Fruit fly (Drosophila melanogaster) whole organism, embryonic: ENCODE data around the gene SrpRalpha.

Source experiments
- Abd-B ChIP-seq: fragments of 200-800 bp; sonication (Bioruptor generic); optimal IDR thresholded peaks from 2 replicates; lab custom pipeline; 2018; ENCODE audit warnings: missing biosample characterization, mild to moderate bottlenecking, missing genetic modification characterization, moderate library complexity
- Atf3 ChIP-seq: fragments of 200-800 bp; sonication (Bioruptor generic); optimal IDR thresholded peaks from 3 replicates; lab custom pipeline; 2016; ENCODE audit warnings: missing biosample characterization, missing genetic modification characterization
- B-H2 ChIP-seq: fragments of 200-800 bp; sonication (Bioruptor generic); optimal IDR thresholded peaks from 2 replicates; lab custom pipeline; 2018; ENCODE audit warnings: missing biosample characterization, mild to moderate bottlenecking, missing genetic modification characterization
- Blimp-1 ChIP-seq: fragments of 200-800 bp; sonication (Bioruptor generic); optimal IDR thresholded peaks from 3 replicates; lab custom pipeline; 2018; ENCODE audit warnings: missing biosample characterization, missing genetic modification characterization, mild to moderate bottlenecking, moderate library complexity, missing genetic modification reagents
- BtbVII ChIP-seq: fragments of 200-800 bp; sonication (Bioruptor generic); optimal IDR thresholded peaks from 3 replicates; lab custom pipeline; 2017; ENCODE audit warnings: missing biosample characterization, mild to moderate bottlenecking, missing genetic modification characterization
- CG10267 ChIP-seq: fragments of 200-800 bp; sonication (Bioruptor generic); optimal IDR thresholded peaks from 2 replicates; lab custom pipeline; 2018; ENCODE audit warnings: missing biosample characterization, mild to moderate bottlenecking, missing genetic modification characterization, moderate library complexity
- CG10366 ChIP-seq: fragments of 200-800 bp; sonication (Bioruptor generic); IDR thresholded peaks from 2 replicates; pipeline ENCODE4 v1.3.6; 2022; ENCODE audit warnings: missing biosample characterization, missing genetic modification characterization
- CG12236 ChIP-seq: fragments of 200-800 bp; sonication (Bioruptor generic); optimal IDR thresholded peaks from 2 replicates; lab custom pipeline; 2016; ENCODE audit warnings: missing biosample characterization, missing genetic modification characterization
- CG14014 ChIP-seq: fragments of 200-800 bp; sonication (Bioruptor generic); IDR thresholded peaks from 2 replicates; pipeline ENCODE4 v1.3.6; 2022; ENCODE audit warnings: missing biosample characterization, missing genetic modification characterization
- CG14710 ChIP-seq: fragments of 200-800 bp; sonication (Bioruptor generic); optimal IDR thresholded peaks from 3 replicates; lab custom pipeline; 2019; ENCODE audit warnings: missing biosample characterization, mild to moderate bottlenecking, missing genetic modification characterization, moderate library complexity
- CG15269 ChIP-seq: fragments of 200-800 bp; sonication (Bioruptor generic); optimal IDR thresholded peaks from 2 replicates; lab custom pipeline; 2018; ENCODE audit warnings: missing biosample characterization, mild to moderate bottlenecking, missing genetic modification characterization, moderate library complexity
- CG15479 ChIP-seq: fragments of 200-800 bp; sonication (Bioruptor generic); optimal IDR thresholded peaks from 3 replicates; lab custom pipeline; 2019; ENCODE audit warnings: missing biosample characterization, mild to moderate bottlenecking, missing genetic modification characterization, moderate library complexity
- CG15514 ChIP-seq: fragments of 200-800 bp; sonication (Bioruptor generic); optimal IDR thresholded peaks from 3 replicates; lab custom pipeline; 2017; ENCODE audit warnings: missing biosample characterization, missing genetic modification characterization, mild to moderate bottlenecking, moderate library complexity, missing genetic modification reagents
- CG2202 ChIP-seq: fragments of 200-800 bp; sonication (Bioruptor generic); optimal IDR thresholded peaks from 2 replicates; lab custom pipeline; 2018; ENCODE audit warnings: missing biosample characterization, mild to moderate bottlenecking, missing genetic modification characterization
- CG30431 ChIP-seq: fragments of 200-800 bp; sonication (Bioruptor generic); optimal IDR thresholded peaks from 2 replicates; lab custom pipeline; 2017; ENCODE audit warnings: missing biosample characterization, missing genetic modification characterization
- CG31365 ChIP-seq: fragments of 200-800 bp; sonication (Bioruptor generic); optimal IDR thresholded peaks from 2 replicates; lab custom pipeline; 2018; ENCODE audit warnings: missing biosample characterization, mild to moderate bottlenecking, missing genetic modification characterization
- CG6254 ChIP-seq: fragments of 200-800 bp; sonication (Bioruptor generic); optimal IDR thresholded peaks from 3 replicates; lab custom pipeline; 2017; ENCODE audit warnings: mild to moderate bottlenecking, missing biosample characterization, missing genetic modification reagents, missing genetic modification characterization
- CG6813 ChIP-seq: fragments of 200-800 bp; sonication (Bioruptor generic); optimal IDR thresholded peaks from 2 replicates; lab custom pipeline; 2017; ENCODE audit warnings: missing biosample characterization, missing genetic modification characterization, mild to moderate bottlenecking, moderate library complexity, missing genetic modification reagents
- CG8924 ChIP-seq: fragments of 200-800 bp; optimal IDR thresholded peaks from 3 replicates; lab custom pipeline; 2019; ENCODE audit warnings: missing biosample characterization, mild to moderate bottlenecking, missing genetic modification characterization, moderate library complexity
- Chrac-16 ChIP-seq: fragments of 200-800 bp; sonication (Bioruptor generic); optimal IDR thresholded peaks from 3 replicates; lab custom pipeline; 2016; ENCODE audit warnings: missing biosample characterization, missing genetic modification characterization
- D19B ChIP-seq: fragments of 200-800 bp; sonication (Bioruptor generic); optimal IDR thresholded peaks from 2 replicates; lab custom pipeline; 2017; ENCODE audit warnings: missing biosample characterization, mild to moderate bottlenecking, missing genetic modification characterization
- Dad ChIP-seq: fragments of 200-800 bp; sonication (Bioruptor generic); optimal IDR thresholded peaks from 3 replicates; lab custom pipeline; 2016; ENCODE audit warnings: missing biosample characterization, missing genetic modification characterization
- E2f1 ChIP-seq: fragments of 200-800 bp; sonication (Bioruptor generic); IDR thresholded peaks from 2 replicates; pipeline ENCODE4 v1.3.6; 2022; ENCODE audit warnings: missing biosample characterization, missing genetic modification characterization
- HLH3B ChIP-seq: fragments of 200-800 bp; sonication (Bioruptor generic); IDR thresholded peaks from 2 replicates; pipeline ENCODE4 v1.3.6; 2022; ENCODE audit warnings: missing biosample characterization, missing genetic modification characterization
- Hmx ChIP-seq: fragments of 200-800 bp; sonication (Bioruptor generic); optimal IDR thresholded peaks from 2 replicates; lab custom pipeline; 2016; ENCODE audit warnings: missing biosample characterization, missing genetic modification characterization
- Hr3 ChIP-seq: fragments of 200-800 bp; sonication (Bioruptor generic); optimal IDR thresholded peaks from 3 replicates; lab custom pipeline; 2016; ENCODE audit warnings: missing biosample characterization, missing genetic modification characterization
- Jarid2 ChIP-seq: fragments of 200-800 bp; sonication (Bioruptor generic); optimal IDR thresholded peaks from 3 replicates; lab custom pipeline; 2017; ENCODE audit warnings: mild to moderate bottlenecking, missing biosample characterization, missing genetic modification reagents, missing genetic modification characterization
- Mad ChIP-seq: fragments of 200-800 bp; sonication (Bioruptor generic); optimal IDR thresholded peaks from 2 replicates; lab custom pipeline; 2016; ENCODE audit warnings: missing biosample characterization, missing genetic modification characterization
- Myb ChIP-seq: fragments of 200-800 bp; sonication (Bioruptor generic); optimal IDR thresholded peaks from 2 replicates; lab custom pipeline; 2016; ENCODE audit warnings: missing biosample characterization, missing genetic modification characterization
- NK7.1 ChIP-seq: fragments of 200-800 bp; sonication (Bioruptor generic); optimal IDR thresholded peaks from 3 replicates; lab custom pipeline; 2016; ENCODE audit warnings: missing biosample characterization, missing genetic modification characterization
- Sox100B ChIP-seq: fragments of 200-800 bp; sonication (Bioruptor generic); optimal IDR thresholded peaks from 3 replicates; lab custom pipeline; 2018; ENCODE audit warnings: missing biosample characterization, mild to moderate bottlenecking, missing genetic modification characterization
- Spps ChIP-seq: fragments of 200-800 bp; sonication (Bioruptor generic); optimal IDR thresholded peaks from 2 replicates; lab custom pipeline; 2018; ENCODE audit warnings: missing biosample characterization, mild to moderate bottlenecking, missing genetic modification characterization
- Sry-β ChIP-seq: fragments of 200-800 bp; sonication (Bioruptor generic); optimal IDR thresholded peaks from 2 replicates; lab custom pipeline; 2018; ENCODE audit warnings: missing biosample characterization, mild to moderate bottlenecking, missing genetic modification characterization, moderate library complexity
- Sry-δ ChIP-seq: fragments of 200-800 bp; sonication (Bioruptor generic); optimal IDR thresholded peaks from 2 replicates; lab custom pipeline; 2016; ENCODE audit warnings: missing biosample characterization, missing genetic modification characterization
- Trl ChIP-seq, 3 experiments: fragments of >200 bp in 2 of 3; fragments of 200-800 bp in 1 of 3; sonication (Bioruptor generic) in 1 of 3; optimal IDR thresholded peaks; 2 replicates in 1 of 3; 3 replicates in 2 of 3; lab custom pipeline; 2016 to 2017; ENCODE audit warnings: missing biosample characterization in 1 of 3, missing genetic modification characterization in 1 of 3
- bowl ChIP-seq: fragments of 200-800 bp; sonication (Bioruptor generic); IDR thresholded peaks from 2 replicates; pipeline ENCODE4 v1.3.6; 2022; ENCODE audit warnings: missing biosample characterization, missing genetic modification characterization
- corto ChIP-seq: fragments of 200-800 bp; sonication (Bioruptor generic); optimal IDR thresholded peaks from 2 replicates; lab custom pipeline; 2016; ENCODE audit warnings: missing biosample characterization, mild to moderate bottlenecking, missing genetic modification characterization, moderate library complexity
- dm ChIP-seq: fragments of 200-800 bp; sonication (Bioruptor generic); optimal IDR thresholded peaks from 3 replicates; lab custom pipeline; 2016; ENCODE audit warnings: missing biosample characterization, missing genetic modification characterization
- dmrt99B ChIP-seq: fragments of 200-800 bp; sonication (Bioruptor generic); optimal IDR thresholded peaks from 2 replicates; lab custom pipeline; 2018; ENCODE audit warnings: missing biosample characterization, mild to moderate bottlenecking, missing genetic modification characterization, moderate library complexity
- esg ChIP-seq: fragments of 200-800 bp; sonication (Bioruptor generic); conservative IDR thresholded peaks from 2 replicates; pipeline ENCODE4 v1.3.6; 2022; ENCODE audit warnings: missing biosample characterization, missing genetic modification characterization
- fd102C ChIP-seq: fragments of 200-800 bp; sonication (Bioruptor generic); optimal IDR thresholded peaks from 2 replicates; lab custom pipeline; 2018; ENCODE audit warnings: missing biosample characterization, mild to moderate bottlenecking, missing genetic modification characterization, moderate library complexity
- gce ChIP-seq: fragments of 200-800 bp; sonication (Bioruptor generic); IDR thresholded peaks from 3 replicates; pipeline ENCODE4 v1.3.6; 2022; ENCODE audit warnings: missing biosample characterization, missing genetic modification characterization
- ham ChIP-seq: fragments of 200-800 bp; sonication (Bioruptor generic); IDR thresholded peaks from 2 replicates; pipeline ENCODE4 v1.3.6; 2022; ENCODE audit warnings: missing biosample characterization, missing genetic modification characterization
- inv ChIP-seq: fragments of 200-800 bp; sonication (Bioruptor generic); IDR thresholded peaks from 2 replicates; pipeline ENCODE4 v1.3.6; 2022; ENCODE audit warnings: missing biosample characterization, missing genetic modification characterization; ENCODE audit not compliant: partially characterized antibody
- kah ChIP-seq: fragments of 200-800 bp; sonication (Bioruptor generic); optimal IDR thresholded peaks from 2 replicates; lab custom pipeline; 2018; ENCODE audit warnings: missing biosample characterization, mild to moderate bottlenecking, missing genetic modification characterization
- ken ChIP-seq: fragments of 200-800 bp; sonication (Bioruptor generic); IDR thresholded peaks from 3 replicates; pipeline ENCODE4 v1.3.6; 2022; ENCODE audit warnings: missing biosample characterization, missing genetic modification characterization
- maf-S ChIP-seq: fragments of 200-800 bp; sonication (Bioruptor generic); optimal IDR thresholded peaks from 2 replicates; lab custom pipeline; 2016; ENCODE audit warnings: missing biosample characterization, missing genetic modification characterization
- mld ChIP-seq: fragments of 200-800 bp; sonication (Bioruptor generic); IDR thresholded peaks from 3 replicates; pipeline ENCODE4 v1.3.6; 2022; ENCODE audit warnings: missing biosample characterization, missing genetic modification characterization; ENCODE audit not compliant: partially characterized antibody
- otp ChIP-seq: fragments of 200-800 bp; sonication (Bioruptor generic); IDR thresholded peaks from 3 replicates; pipeline ENCODE4, ENCODE4 v1.3.6; 2022; ENCODE audit warnings: missing biosample characterization, missing genetic modification characterization
- sens-2 ChIP-seq: fragments of 200-800 bp; sonication (Bioruptor generic); IDR thresholded peaks from 2 replicates; pipeline ENCODE4 v1.3.6; 2022; ENCODE audit warnings: missing biosample characterization, missing genetic modification characterization
- twi ChIP-seq: fragments of 200-800 bp; optimal IDR thresholded peaks from 2 replicates; lab custom pipeline; 2019; ENCODE audit warnings: missing biosample characterization, mild to moderate bottlenecking, missing genetic modification characterization, moderate library complexity

SrpRalpha gene

DNA sequence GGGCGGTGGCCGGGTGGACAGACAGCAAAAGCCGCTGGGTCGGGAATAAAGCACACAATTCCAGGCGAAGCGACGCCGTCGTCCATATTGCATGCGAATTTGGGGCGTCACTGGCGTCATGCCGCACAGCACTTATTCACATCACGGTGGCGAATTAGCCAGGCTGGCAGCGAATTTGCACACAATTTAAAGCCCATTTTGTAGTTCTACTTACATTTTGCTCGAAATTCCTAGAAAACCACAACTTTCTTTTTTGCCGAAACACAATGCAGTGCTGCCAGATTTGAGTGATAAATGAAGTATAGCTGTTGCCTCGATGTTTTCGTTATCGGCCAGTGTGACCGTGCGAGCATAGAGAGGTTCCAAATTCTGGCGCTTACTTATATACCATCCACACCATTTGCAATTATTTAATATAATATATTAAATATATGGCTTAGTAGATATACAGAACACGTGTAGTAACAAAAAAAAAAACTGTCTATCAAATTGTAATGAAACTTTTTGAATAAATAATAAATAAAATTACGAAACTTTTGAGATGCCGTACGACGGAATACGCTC is 19.5 kb upstream of the SrpRalpha start, which contains the start of gene Ran (continued):
- TF ChIP-seq dmrt99B (no peak), Chrac-16 (GFP tag; lab: Kevin White, UChicago) (no peak), CG30431 (GFP tag; lab: Kevin White, UChicago) (no peak), corto (GFP tag; lab: Kevin White, UChicago) (no peak), B-H2 (GFP tag; lab: Kevin White, UChicago) (no peak), Hr3 (GFP tag; lab: Kevin White, UChicago) (no peak), Hmx (GFP tag; lab: Kevin White, UChicago) (no peak), Sry-δ (GFP tag; lab: Kevin White, UChicago) (no peak), Sry-β (GFP tag; lab: Kevin White, UChicago) (no peak), CG6813 (GFP tag; lab: Kevin White, UChicago) (no peak), CG6254 (GFP tag; lab: Kevin White, UChicago) (no peak), gce (GFP tag; lab: Robert Waterston, UW) (no peak), E2f1 (GFP tag; lab: Robert Waterston, UW) (no peak), CG8924 (tag; lab: Kevin White, UChicago) (no peak), Atf3 (GFP tag; lab: Kevin White, UChicago) (no peak), Mad (GFP tag; lab: Kevin White, UChicago) (no peak), CG15514 (GFP tag; lab: Kevin White, UChicago) (peak; percentile 24), Abd-B (peak; percentile 23), CG15269 (no peak), CG10366 (no peak), otp (no peak), CG15479 (GFP tag; lab: Kevin White, UChicago) (no peak), ham (GFP tag; lab: Robert Waterston, UW) (no peak), CG14710 (tag; lab: Kevin White, UChicago) (peak; percentile 31), Myb (GFP tag; lab: Kevin White, UChicago) (no peak), ken (GFP tag; lab: Robert Waterston, UW) (no peak), kah (GFP tag; lab: Kevin White, UChicago) (no peak), Sox100B (GFP tag; lab: Kevin White, UChicago) (no peak), inv (no peak), BtbVII (GFP tag; lab: Kevin White, UChicago) (no peak), esg (GFP tag; lab: Robert Waterston, UW) (no peak), mld (GFP tag; lab: Robert Waterston, UW) (no peak), CG12236 (no peak), bowl (GFP tag; lab: Robert Waterston, UW) (no peak), fd102C (GFP tag; lab: Kevin White, UChicago) (no peak), CG31365 (no peak), HLH3B (GFP tag; lab: Robert Waterston, UW) (no peak), twi (tag; lab: Kevin White, UChicago) (no peak), CG14014 (GFP tag; lab: Robert Waterston, UW) (no peak), CG2202 (tag; lab: Kevin White, UChicago) (no peak), CG10267 (tag; lab: Kevin White, UChicago) (peak; percentile 15), NK7.1 (no peak), dm (GFP tag; lab: Kevin White, UChicago) (no peak), Blimp-1 (GFP tag; lab: Kevin White, UChicago) (no peak), maf-S (GFP tag; lab: Kevin White, UChicago) (no peak), Trl (optimal IDR thresholded peaks at IDR 0.05; lab: Kevin White, UChicago) (no peak), Trl (GFP tag; optimal IDR thresholded peaks at IDR 0.05; lab: Kevin White, UChicago) (no peak), Spps (tag; lab: Kevin White, UChicago) (no peak), sens-2 (GFP tag; lab: Robert Waterston, UW) (no peak), D19B (GFP tag; lab: Kevin White, UChicago) (no peak), Jarid2 (GFP tag; lab: Kevin White, UChicago) (no peak), Dad (GFP tag; lab: Kevin White, UChicago) (no peak)
